Worm (Caenorhabditis elegans) whole organism, mixed stage, embryonic: ENCODE results near the gene Y42A5A.5.

Source experiments
- bed-3 ChIP-seq: fragments of 200-800 bp; sonication (Bioruptor generic); optimal IDR thresholded peaks from 3 replicates; lab custom pipeline; 2018; ENCODE audit warnings: mild to moderate bottlenecking, missing genetic modification characterization, moderate library complexity, missing compliant biosample characterization
- blmp-1 ChIP-seq: fragments of 150-350 bp; optimal IDR thresholded peaks from 2 replicates; lab custom pipeline; 2014; ENCODE audit warnings: missing biosample characterization, missing genetic modification characterization
- ceh-39 ChIP-seq: fragments of 150-350 bp; optimal IDR thresholded peaks from 2 replicates; lab custom pipeline; 2014; ENCODE audit warnings: missing biosample characterization, missing genetic modification characterization
- ceh-43 ChIP-seq: fragments of 200-800 bp; sonication (Bioruptor generic); optimal IDR thresholded peaks from 2 replicates; lab custom pipeline; 2018; ENCODE audit warnings: mild to moderate bottlenecking, missing genetic modification characterization, moderate library complexity, missing compliant biosample characterization
- ceh-83 ChIP-seq: fragments of 200-800 bp; sonication (Bioruptor generic); optimal IDR thresholded peaks from 2 replicates; lab custom pipeline; 2018; ENCODE audit warnings: mild to moderate bottlenecking, missing genetic modification characterization, missing compliant biosample characterization
- ces-1 ChIP-seq: fragments of 150-350 bp; optimal IDR thresholded peaks from 2 replicates; lab custom pipeline; 2014; ENCODE audit warnings: missing biosample characterization, missing genetic modification reagents, missing genetic modification characterization
- cnd-1 ChIP-seq: fragments of 200-800 bp; sonication (Bioruptor generic); optimal IDR thresholded peaks from 2 replicates; lab custom pipeline; 2018; ENCODE audit warnings: mild to moderate bottlenecking, missing genetic modification characterization, missing compliant biosample characterization
- drap-1 ChIP-seq: fragments of 200-800 bp; sonication (Bioruptor generic); optimal IDR thresholded peaks from 3 replicates; lab custom pipeline; 2018; ENCODE audit warnings: mild to moderate bottlenecking, missing genetic modification characterization, missing compliant biosample characterization
- elt-1 ChIP-seq: sonication (generic microtip); optimal IDR thresholded peaks from 2 replicates; lab custom pipeline; 2017; ENCODE audit warnings: missing genetic modification characterization, mild to moderate bottlenecking, missing compliant biosample characterization, antibody characterized with exemption, moderate library complexity, borderline replicate concordance; ENCODE audit not compliant: insufficient read depth
- flh-1 ChIP-seq: fragments of 200-800 bp; sonication (Bioruptor generic); optimal IDR thresholded peaks from 2 replicates; lab custom pipeline; 2018; ENCODE audit warnings: mild to moderate bottlenecking, missing genetic modification characterization, moderate library complexity, missing compliant biosample characterization
- ham-2 ChIP-seq: fragments of 200-800 bp; sonication (Bioruptor generic); optimal IDR thresholded peaks from 2 replicates; lab custom pipeline; 2018; ENCODE audit warnings: mild to moderate bottlenecking, missing genetic modification characterization, missing compliant biosample characterization
- hlh-1 ChIP-seq: fragments of 150-350 bp; optimal IDR thresholded peaks from 2 replicates; lab custom pipeline; 2014; ENCODE audit warnings: missing biosample characterization, missing genetic modification reagents, missing genetic modification characterization
- lin-13 ChIP-seq: fragments of 150-350 bp; optimal IDR thresholded peaks from 2 replicates; lab custom pipeline; 2014; ENCODE audit warnings: missing biosample characterization, missing genetic modification characterization
- lin-32 ChIP-seq: fragments of 200-800 bp; sonication (Bioruptor generic); optimal IDR thresholded peaks from 2 replicates; lab custom pipeline; 2018; ENCODE audit warnings: mild to moderate bottlenecking, missing genetic modification characterization, missing compliant biosample characterization
- mab-5 ChIP-seq: fragments of 150-350 bp; optimal IDR thresholded peaks from 2 replicates; lab custom pipeline; 2014; ENCODE audit warnings: missing biosample characterization, missing genetic modification characterization
- mep-1 ChIP-seq: fragments of 150-350 bp; optimal IDR thresholded peaks from 2 replicates; lab custom pipeline; 2017; ENCODE audit warnings: missing biosample characterization, missing genetic modification reagents, missing genetic modification characterization, inconsistent platforms
- mls-2 ChIP-seq: sonication (generic microtip); optimal IDR thresholded peaks from 2 replicates; lab custom pipeline; 2016; ENCODE audit warnings: mild to moderate bottlenecking, missing genetic modification characterization, moderate library complexity, missing compliant biosample characterization
- nhr-12 ChIP-seq: fragments of 150-350 bp; optimal IDR thresholded peaks from 2 replicates; lab custom pipeline; 2014; ENCODE audit warnings: missing biosample characterization, missing genetic modification characterization
- nhr-2 ChIP-seq: fragments of 150-350 bp; optimal IDR thresholded peaks from 2 replicates; lab custom pipeline; 2014; ENCODE audit warnings: missing biosample characterization, missing genetic modification characterization
- nhr-237 ChIP-seq: fragments of 150-350 bp; optimal IDR thresholded peaks from 2 replicates; lab custom pipeline; 2014; ENCODE audit warnings: missing biosample characterization, missing genetic modification characterization
- nhr-28 ChIP-seq: fragments of 150-350 bp; optimal IDR thresholded peaks from 2 replicates; lab custom pipeline; 2014; ENCODE audit warnings: missing biosample characterization, missing genetic modification characterization
- nhr-76 ChIP-seq: sonication (generic microtip); optimal IDR thresholded peaks from 2 replicates; lab custom pipeline; 2017; ENCODE audit warnings: missing biosample characterization, missing genetic modification characterization
- sem-2 ChIP-seq: fragments of 200-800 bp; sonication (Bioruptor generic); optimal IDR thresholded peaks from 2 replicates; lab custom pipeline; 2018; ENCODE audit warnings: mild to moderate bottlenecking, missing genetic modification characterization, missing compliant biosample characterization
- sptf-1 ChIP-seq: sonication (generic microtip); optimal IDR thresholded peaks from 2 replicates; lab custom pipeline; 2017; ENCODE audit warnings: mild to moderate bottlenecking, missing genetic modification characterization, moderate library complexity, missing compliant biosample characterization
- unc-39 ChIP-seq: fragments of 150-350 bp; optimal IDR thresholded peaks from 2 replicates; lab custom pipeline; 2014; ENCODE audit warnings: missing biosample characterization, missing genetic modification characterization
- unc-62 ChIP-seq: fragments of 150-350 bp; optimal IDR thresholded peaks from 2 replicates; lab custom pipeline; 2014; ENCODE audit warnings: missing biosample characterization, missing genetic modification reagents, missing genetic modification characterization
- ztf-11 ChIP-seq: fragments of 150-350 bp; optimal IDR thresholded peaks from 2 replicates; lab custom pipeline; 2014; ENCODE audit warnings: missing biosample characterization, missing genetic modification characterization

Y42A5A.5 gene

ce11 chrV:11104408-11104807 lies 5.1 kb downstream of the Y42A5A.5 start:
- no peak for TF ChIP-seq ceh-39 (tag; lab: Kevin White, UChicago)

DNA sequence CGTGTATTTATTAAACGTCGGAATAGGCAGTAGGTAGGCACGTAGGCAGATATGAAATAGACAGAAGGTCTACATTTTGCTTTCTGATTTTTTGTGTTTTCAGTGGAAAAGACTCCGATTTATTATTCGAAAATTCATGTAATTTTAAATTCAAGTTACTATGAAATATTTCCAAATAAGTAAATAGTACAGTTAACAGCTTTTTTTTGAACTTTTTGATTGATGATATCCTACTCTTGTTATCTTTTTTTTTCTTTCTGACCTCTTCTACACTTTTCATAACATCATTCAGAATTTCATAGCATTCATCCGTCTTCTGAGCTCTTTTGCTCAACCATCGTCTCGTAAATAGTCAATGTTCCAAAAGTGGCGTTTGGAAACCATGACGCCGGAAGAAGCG lies 10.9 kb downstream of the Y42A5A.5 start, which contains the start of gene cdkl-1:
Gene cdkl-1 (plus strand): TSS at position 301 of the 400 bp plus-strand sequence.
- TF ChIP-seq blmp-1 (tag; lab: Kevin White, UChicago) (no peak), nhr-28 (no peak), elt-1 (tag; lab: Kevin White, UChicago) (no peak), nhr-12 (tag; lab: Kevin White, UChicago) (no peak), mep-1 (tag; lab: Kevin White, UChicago) (no peak), bed-3 (no peak), ztf-11 (tag; lab: Kevin White, UChicago) (no peak), drap-1 (GFP tag; lab: Kevin White, UChicago) (no peak), mab-5 (tag; lab: Kevin White, UChicago) (no peak), lin-32 (GFP tag; lab: Kevin White, UChicago) (no peak), ham-2 (GFP tag; lab: Kevin White, UChicago) (no peak), lin-13 (tag; lab: Kevin White, UChicago) (no peak), unc-62 (GFP tag; lab: Kevin White, UChicago) (no peak), unc-39 (no peak), ceh-83 (GFP tag; lab: Kevin White, UChicago) (no peak), nhr-237 (tag; lab: Kevin White, UChicago) (no peak), sptf-1 (tag; lab: Kevin White, UChicago) (no peak)

DNA sequence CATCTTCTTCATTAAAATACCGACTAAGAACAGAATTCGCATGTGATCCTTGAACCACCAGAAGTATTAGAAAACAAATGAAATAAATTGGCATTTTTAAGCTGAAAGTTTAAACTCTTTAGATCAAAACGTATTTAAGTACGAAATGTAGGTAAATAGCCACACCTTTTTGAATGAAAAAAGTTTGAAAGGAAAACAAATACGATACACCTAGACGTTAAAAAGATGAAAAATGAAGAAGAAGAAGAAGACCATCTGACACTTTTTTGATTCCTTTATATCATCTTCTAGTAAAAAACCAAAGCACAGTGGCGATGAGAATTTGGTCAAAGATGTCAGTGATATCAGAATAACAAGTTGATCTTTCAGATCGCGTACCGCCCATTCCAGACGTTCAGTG lies 13.7 kb downstream of the Y42A5A.5 start, which contains the start of gene Y42A5A.3:
Gene Y42A5A.3 (minus strand): TSS at position 101 of the 400 bp plus-strand sequence.
- no peak for TF ChIP-seq unc-39

- TF ChIP-seq lin-32 (GFP tag; lab: Kevin White, UChicago): no peak
Measured at ce11 chrV:11094698-11095097, 14.8 kb downstream of the Y42A5A.5 start.

ce11 chrV:11093163-11094091 lies 16.1 kb downstream of the Y42A5A.5 start, which contains the start of gene lact-8:
TSS of gene lact-8 (minus strand) at chrV:11093607.
- TF ChIP-seq sptf-1 (tag; lab: Kevin White, UChicago) (no peak), elt-1 (tag; lab: Kevin White, UChicago) (peak; percentile 90)

DNA sequence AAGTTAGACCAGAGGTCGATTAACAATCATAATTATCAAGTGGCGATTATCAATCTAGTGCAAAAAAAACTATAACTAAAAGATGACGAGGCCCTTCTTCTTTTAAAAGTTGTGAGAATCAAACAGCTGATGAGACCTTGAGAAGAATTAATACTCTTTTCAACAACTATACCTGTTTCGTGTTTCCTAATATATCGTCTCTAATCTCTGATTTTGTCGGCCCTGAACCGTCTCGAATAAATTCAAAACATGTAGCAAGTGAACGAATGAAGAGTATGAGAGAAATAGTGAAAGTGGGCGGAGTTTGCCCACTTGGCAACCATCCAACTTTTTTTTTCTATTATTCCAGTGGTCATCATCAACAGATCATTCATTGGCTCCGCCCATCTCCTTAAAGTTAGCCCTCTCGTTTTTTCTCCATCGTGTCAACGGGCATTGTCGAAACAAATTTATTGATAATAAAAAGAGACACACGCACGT lies 22.0 kb downstream of the Y42A5A.5 start, which contains the start of gene Y42A5A.1:
Gene Y42A5A.1 (plus strand): TSS at position 430 of the 480 bp plus-strand sequence.
- no peak for TF ChIP-seq flh-1 (GFP tag; lab: Kevin White, UChicago)
- TF ChIP-seq blmp-1 (tag; lab: Kevin White, UChicago): no peak
- TF ChIP-seq mls-2 (tag; lab: Kevin White, UChicago): no peak
- TF ChIP-seq ceh-83 (GFP tag; lab: Kevin White, UChicago): no peak
- TF ChIP-seq nhr-12 (tag; lab: Kevin White, UChicago): no peak
- no peak for TF ChIP-seq nhr-76 (tag; lab: Kevin White, UChicago)
- TF ChIP-seq elt-1 (tag; lab: Kevin White, UChicago): no peak
- no peak for TF ChIP-seq nhr-28
- no peak for TF ChIP-seq sem-2 (GFP tag; lab: Kevin White, UChicago)
- no peak for TF ChIP-seq unc-39
- TF ChIP-seq hlh-1 (tag; lab: Kevin White, UChicago): no peak
- no peak for TF ChIP-seq drap-1 (GFP tag; lab: Kevin White, UChicago)
- no peak for TF ChIP-seq ces-1 (GFP tag; lab: Kevin White, UChicago)
- no peak for TF ChIP-seq ceh-43
- TF ChIP-seq cnd-1 (tag; lab: Kevin White, UChicago): no peak
- TF ChIP-seq lin-32 (GFP tag; lab: Kevin White, UChicago): no peak
- no peak for TF ChIP-seq nhr-2 (tag; lab: Kevin White, UChicago)
